Worm (Caenorhabditis elegans): Measurements from ENCODE around the gene T07C4.12.
A peak's percentile ranks its signal among the peaks of the same experiment; 100 is the strongest.

DNA sequence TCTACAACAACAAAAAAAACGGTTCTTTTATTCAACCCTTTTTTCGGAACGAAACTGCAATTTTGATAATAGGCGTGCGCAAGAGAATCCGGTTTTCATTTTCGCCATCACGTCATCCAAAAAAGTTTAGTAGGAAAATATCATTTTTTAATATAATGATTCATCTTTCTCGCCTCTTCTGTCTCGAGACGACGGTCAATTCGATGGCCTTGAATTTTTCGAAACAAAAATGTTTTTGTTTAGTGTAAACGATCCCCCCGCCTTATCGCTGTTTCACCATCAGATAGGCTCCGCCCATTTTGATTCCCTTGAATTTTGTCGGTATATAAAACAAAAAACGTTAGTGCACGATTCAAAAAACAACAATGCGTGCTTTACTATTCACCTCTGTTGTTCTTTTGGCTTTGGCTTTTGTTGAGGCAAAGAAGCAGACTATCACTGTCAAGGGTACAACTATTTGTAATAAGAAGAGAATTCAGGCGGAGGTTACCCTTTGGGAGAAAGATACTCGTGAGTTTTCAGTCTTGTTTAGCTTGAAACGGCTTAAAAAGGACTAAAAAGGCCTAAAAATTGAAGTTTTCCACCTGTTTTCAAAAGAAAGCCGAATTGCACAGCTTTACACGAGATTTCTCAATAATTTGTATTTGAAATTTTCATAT lies 5.2 kb upstream of the T07C4.12 start, which contains the start of gene ttr-15:
- TF ChIP-seq unc-62 (GFP tag; optimal IDR thresholded peaks at IDR 0.05) = no peak
- peak; percentile 38 for TF ChIP-seq nhr-90 (tag; optimal IDR thresholded peaks at IDR 0.05; ENCODE audit: poor library complexity)
- no peak for TF ChIP-seq sptf-1 (tag; optimal IDR thresholded peaks at IDR 0.05)
- no peak for TF ChIP-seq lin-39 (tag; optimal IDR thresholded peaks at IDR 0.05)
- peak; percentile 13 for TF ChIP-seq fos-1 (tag; optimal IDR thresholded peaks at IDR 0.05)
- no peak for TF ChIP-seq sup-37 (GFP tag; optimal IDR thresholded peaks at IDR 0.05)
- TF ChIP-seq elt-2 (tag; optimal IDR thresholded peaks at IDR 0.05) = no peak
- TF ChIP-seq fkh-10 (GFP tag; optimal IDR thresholded peaks at IDR 0.05) = no peak
- TF ChIP-seq xbp-1 (tag; optimal IDR thresholded peaks at IDR 0.05) = no peak
